Fruit fly (Drosophila melanogaster) whole organism, prepupa: Measurements from ENCODE around the gene CG12155.

Experiments
- CG6792 ChIP-seq: fragments of 200-800 bp; sonication (Bioruptor generic); optimal IDR thresholded peaks from 3 replicates; lab custom pipeline; 2016; ENCODE audit warnings: missing biosample characterization, missing genetic modification characterization
- CG7368 ChIP-seq: fragments of 200-800 bp; sonication (Bioruptor generic); optimal IDR thresholded peaks from 3 replicates; lab custom pipeline; 2016; ENCODE audit warnings: missing biosample characterization, missing genetic modification characterization
- Eip78C ChIP-seq: fragments of 200-800 bp; sonication (Bioruptor generic); peaks from one replicate; lab custom pipeline; 2016; ENCODE audit warnings: missing biosample characterization, missing genetic modification characterization
- Gug ChIP-seq: fragments of 200-800 bp; sonication (Bioruptor generic); IDR thresholded peaks from 2 replicates; pipeline ENCODE4 v1.3.6; 2022; ENCODE audit warnings: missing biosample characterization, missing genetic modification characterization
- Hr39 ChIP-seq: fragments of 200-800 bp; sonication (Bioruptor generic); optimal IDR thresholded peaks from 2 replicates; lab custom pipeline; 2016; ENCODE audit warnings: missing biosample characterization, missing genetic modification characterization
- Lpt ChIP-seq: fragments of 200-800 bp; sonication (Bioruptor generic); optimal IDR thresholded peaks from 3 replicates; lab custom pipeline; 2016; ENCODE audit warnings: missing biosample characterization, missing genetic modification characterization

DNA sequence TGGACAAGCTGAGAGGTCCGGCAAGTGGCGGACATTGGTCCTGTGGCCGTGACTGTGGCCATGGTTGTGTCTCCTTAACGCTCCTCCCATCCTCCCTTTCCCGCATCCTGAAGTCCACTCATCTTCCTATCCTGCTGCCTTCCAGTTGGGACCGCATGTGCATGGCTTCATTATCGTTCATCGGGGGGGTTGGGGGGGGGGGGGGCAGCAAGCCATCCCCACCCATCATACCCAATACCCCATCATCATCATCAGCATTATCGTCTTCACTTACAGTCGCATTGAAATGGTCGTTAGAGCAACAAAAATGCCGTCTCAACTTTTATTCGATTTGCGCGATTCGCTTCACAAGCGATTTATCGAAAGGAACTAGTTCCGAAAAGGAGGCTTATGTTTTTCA is 17.8 kb downstream of the CG12155 start:
- TF ChIP-seq Hr39 (GFP tag; lab: Kevin White, UChicago), result no peak
- no peak for TF ChIP-seq CG6792 (GFP tag; lab: Kevin White, UChicago)
- TF ChIP-seq Lpt (GFP tag; lab: Kevin White, UChicago), result no peak
- TF ChIP-seq Gug (GFP tag; lab: Robert Waterston, UW), result no peak
- TF ChIP-seq Eip78C, result no peak
- no peak for TF ChIP-seq CG7368 (GFP tag; lab: Kevin White, UChicago)
